Worm (Caenorhabditis elegans): ENCODE measurements around the gene ZK652.8.

Gene ZK652.8

DNA sequence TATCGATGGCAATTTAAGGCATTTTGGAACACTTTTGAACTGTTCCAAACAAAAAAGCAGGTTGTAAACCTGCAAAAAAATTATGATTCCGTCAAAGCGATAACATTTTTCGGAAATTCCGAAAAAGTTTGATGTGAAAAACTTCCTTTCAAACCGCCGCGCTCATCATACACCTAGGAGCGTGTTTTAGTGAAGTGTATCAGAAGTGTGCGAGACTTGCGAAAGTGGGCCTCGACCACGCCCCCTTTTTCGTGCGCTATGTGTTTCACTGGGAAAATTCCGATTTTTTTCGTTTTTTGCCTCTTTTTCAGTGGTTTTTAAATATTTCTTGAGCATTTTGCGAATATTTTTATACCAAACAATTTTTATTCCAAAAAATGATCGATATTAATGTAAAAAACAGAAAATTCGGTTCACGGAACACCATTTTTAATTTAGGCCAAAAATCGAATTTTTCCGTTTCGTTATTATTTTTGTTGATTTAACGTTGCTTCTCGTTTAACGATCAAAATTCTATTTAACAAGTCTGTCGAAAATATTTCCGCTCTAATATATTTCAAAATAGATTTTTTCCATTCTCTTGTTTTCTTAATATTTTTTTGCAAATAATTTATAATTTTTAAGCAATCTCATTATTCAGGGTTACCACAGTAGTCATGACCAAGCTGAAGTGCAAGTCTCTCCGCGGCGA is 11.2 kb upstream of the ZK652.8 start, which contains the start of gene rpl-35 (continued):
- peak; percentile 87 for TF ChIP-seq zim-3 (tag; optimal IDR thresholded peaks at IDR 0.05)
- TF ChIP-seq hmg-1.2 (GFP tag; IDR thresholded peaks at IDR 0.05): peak; percentile 94
- peak; percentile 98 for TF ChIP-seq aptf-2 (GFP tag; conservative IDR thresholded peaks at IDR 0.05)
- no peak for TF ChIP-seq sdz-38 (tag; optimal IDR thresholded peaks at IDR 0.05)
- TF ChIP-seq xnd-1 (tag; optimal IDR thresholded peaks at IDR 0.05): peak; percentile 89
- peak; percentile 98 for TF ChIP-seq ztf-26 (tag; optimal IDR thresholded peaks at IDR 0.05)
- TF ChIP-seq sptf-2 (GFP tag; optimal IDR thresholded peaks at IDR 0.05): peak; percentile 95
- peak; percentile 92 for TF ChIP-seq ztf-18 (tag; optimal IDR thresholded peaks at IDR 0.05)
- peak; percentile 57 for TF ChIP-seq B0261.1 (tag; optimal IDR thresholded peaks at IDR 0.05)
- peak; percentile 99 for TF ChIP-seq chd-7 (tag; optimal IDR thresholded peaks at IDR 0.05)
- TF ChIP-seq ZK185.1 (tag; optimal IDR thresholded peaks at IDR 0.05; ENCODE audit: poor library complexity, severe bottlenecking): peak; percentile 99
- peak; percentile 100 for TF ChIP-seq dox-1 (GFP tag; IDR thresholded peaks at IDR 0.05)
- peak; percentile 99 for TF ChIP-seq let-526 (GFP tag; IDR thresholded peaks at IDR 0.05)
- TF ChIP-seq F37B4.10 (GFP tag; IDR thresholded peaks at IDR 0.05): peak; percentile 96
- TF ChIP-seq snpc-1.3 (tag; optimal IDR thresholded peaks at IDR 0.05; ENCODE audit: insufficient read depth): peak; percentile 98
- TF ChIP-seq Y79H2A.3 (GFP tag; conservative IDR thresholded peaks at IDR 0.05): peak; percentile 97
- TF ChIP-seq let-607 (tag; optimal IDR thresholded peaks at IDR 0.05): peak; percentile 94 to 97
- TF ChIP-seq nhr-90 (tag; optimal IDR thresholded peaks at IDR 0.05): peak; percentile 93
- peak; percentile 97 for TF ChIP-seq Y67H2A.10 (GFP tag; conservative IDR thresholded peaks at IDR 0.05)
- peak; percentile 80 for TF ChIP-seq die-1 (tag; optimal IDR thresholded peaks at IDR 0.05)
- TF ChIP-seq hrde-1 (tag; optimal IDR thresholded peaks at IDR 0.05; ENCODE audit: borderline replicate concordance): peak; percentile 95
- peak; percentile 94 for TF ChIP-seq Y53F4B.3 (GFP tag; IDR thresholded peaks at IDR 0.05)
- peak; percentile 41 for TF ChIP-seq unc-62 (GFP tag; optimal IDR thresholded peaks at IDR 0.05)
- no peak; the same call in 1 of the 2 replicates for TF ChIP-seq zfh-2 (GFP tag; conservative IDR thresholded peaks at IDR 0.05)
- TF ChIP-seq nhr-27 (tag; optimal IDR thresholded peaks at IDR 0.05): peak; percentile 77
- TF ChIP-seq attf-6 (GFP tag; IDR thresholded peaks at IDR 0.05): peak; percentile 90
- TF ChIP-seq tbp1 (GFP tag; optimal IDR thresholded peaks at IDR 0.05): peak; percentile 83
- peak; percentile 98 for TF ChIP-seq snpc-3.4 (tag; optimal IDR thresholded peaks at IDR 0.05)
- TF ChIP-seq ccch-3 (GFP tag; optimal IDR thresholded peaks at IDR 0.05): peak; percentile 85
- TF ChIP-seq bed-2 (GFP tag; IDR thresholded peaks at IDR 0.05): peak; percentile 97
- TF ChIP-seq madf-10 (tag; optimal IDR thresholded peaks at IDR 0.05): peak; percentile 97
- peak; percentile 100 for TF ChIP-seq lin-54 (GFP tag; optimal IDR thresholded peaks at IDR 0.05)
- TF ChIP-seq mcd-1 (GFP tag; IDR thresholded peaks at IDR 0.05): peak; percentile 99
- TF ChIP-seq athp-1 (tag; optimal IDR thresholded peaks at IDR 0.05): peak; percentile 100
- peak; percentile 99 for TF ChIP-seq madf-3 (GFP tag; IDR thresholded peaks at IDR 0.05)
- TF ChIP-seq ztf-25 (GFP tag; IDR thresholded peaks at IDR 0.05): peak; percentile 97
- TF ChIP-seq ceh-100 (GFP tag; IDR thresholded peaks at IDR 0.05): peak; percentile 96
- TF ChIP-seq ztf-6 (GFP tag; IDR thresholded peaks at IDR 0.05): peak; percentile 98
- peak; percentile 99 for TF ChIP-seq C06A6.2 (GFP tag; conservative IDR thresholded peaks at IDR 0.05)
- no peak for TF ChIP-seq F55B11.4 (tag; optimal IDR thresholded peaks at IDR 0.05; ENCODE audit: borderline replicate concordance, insufficient read depth)
- peak; percentile 85 for TF ChIP-seq egrh-3 (GFP tag; IDR thresholded peaks at IDR 0.05)
- peak; percentile 75 for TF ChIP-seq mes-4 (tag; optimal IDR thresholded peaks at IDR 0.05)
- peak; percentile 48 for TF ChIP-seq tbx-9 (tag; optimal IDR thresholded peaks at IDR 0.05; ENCODE audit: borderline replicate concordance)
- TF ChIP-seq sea-2 (GFP tag; IDR thresholded peaks at IDR 0.05): peak; percentile 93
- TF ChIP-seq ama-1 (optimal IDR thresholded peaks at IDR 0.05): peak; percentile 10
- peak; percentile 62 to 79 for TF ChIP-seq ama-1 (GFP tag; optimal IDR thresholded peaks at IDR 0.05)
- TF ChIP-seq C17E4.6 (GFP tag; IDR thresholded peaks at IDR 0.05): peak; percentile 100

Data from whole organism, young adult.